Fruit fly (Drosophila melanogaster): ENCODE data around the gene Cdk5alpha.

Cdk5alpha gene

dm6 chr2L:10321036-10321583, 10.4 kb upstream of the Cdk5alpha start:
- no peak for TF ChIP-seq toe (GFP tag; optimal IDR thresholded peaks at IDR 0.05)
- TF ChIP-seq Hr96 (GFP tag; optimal IDR thresholded peaks at IDR 0.05) = no peak
- peak; percentile 6 for TF ChIP-seq CG14711 (tag; optimal IDR thresholded peaks at IDR 0.05)

- no peak for TF ChIP-seq CG5204 (GFP tag; optimal IDR thresholded peaks at IDR 0.05)
- peak; percentile 93 for TF ChIP-seq kay (GFP tag; ENCODE audit: borderline replicate concordance)
- TF ChIP-seq bab1 (GFP tag; optimal IDR thresholded peaks at IDR 0.05) = no peak
- TF ChIP-seq CG11617 (GFP tag; optimal IDR thresholded peaks at IDR 0.05) = no peak
- peak; percentile 64 for TF ChIP-seq cic (GFP tag; optimal IDR thresholded peaks at IDR 0.05)
- TF ChIP-seq pad (GFP tag; optimal IDR thresholded peaks at IDR 0.05) = no peak
- TF ChIP-seq CG7045 (GFP tag; optimal IDR thresholded peaks at IDR 0.05) = no peak
Observed at dm6 chr2L:10320174-10320775, 9.5 kb upstream of the Cdk5alpha start.

- TF ChIP-seq bab1 (GFP tag; optimal IDR thresholded peaks at IDR 0.05) (no peak), CG7045 (GFP tag; optimal IDR thresholded peaks at IDR 0.05) (no peak), kay (GFP tag; ENCODE audit: borderline replicate concordance) (peak; percentile 88)
Observed at dm6 chr2L:10315888-10316287, 5.1 kb upstream of the Cdk5alpha start.

- no peak for TF ChIP-seq Clk (GFP tag; optimal IDR thresholded peaks at IDR 0.05)
- peak; percentile 74 for TF ChIP-seq kay (GFP tag; ENCODE audit: borderline replicate concordance)
- peak; percentile 5 for TF ChIP-seq tj (GFP tag; optimal IDR thresholded peaks at IDR 0.05)
- TF ChIP-seq CG1620 (GFP tag; optimal IDR thresholded peaks at IDR 0.05) = peak; percentile 37
- TF ChIP-seq Hr96 (GFP tag; optimal IDR thresholded peaks at IDR 0.05) = no peak
- no peak for TF ChIP-seq cnc (optimal IDR thresholded peaks at IDR 0.05)
- TF ChIP-seq Mnt (GFP tag; optimal IDR thresholded peaks at IDR 0.05) = no peak
- TF ChIP-seq bab1 (GFP tag; optimal IDR thresholded peaks at IDR 0.05) = no peak
- TF ChIP-seq CG12768 (GFP tag; optimal IDR thresholded peaks at IDR 0.05) = no peak
- peak; percentile 19 for TF ChIP-seq CG11617 (GFP tag; optimal IDR thresholded peaks at IDR 0.05)
- no peak for TF ChIP-seq CG7101 (tag; optimal IDR thresholded peaks at IDR 0.05)
Observed at dm6 chr2L:10314327-10315210, 3.8 kb upstream of the Cdk5alpha start, which contains the start of the genes Usp14 and CG4972. Gene Usp14, minus strand, starts transcription at chr2L:10314396. Gene CG4972, plus strand, starts transcription at chr2L:10314792.

- TF ChIP-seq CG7101 (tag; optimal IDR thresholded peaks at IDR 0.05) = no peak
- peak; percentile 32 for TF ChIP-seq bab1 (GFP tag; optimal IDR thresholded peaks at IDR 0.05)
- peak; percentile 39 for TF ChIP-seq Mnt (GFP tag; optimal IDR thresholded peaks at IDR 0.05)
Observed at dm6 chr2L:10311822-10312221, 1.1 kb upstream of the Cdk5alpha start.

DNA sequence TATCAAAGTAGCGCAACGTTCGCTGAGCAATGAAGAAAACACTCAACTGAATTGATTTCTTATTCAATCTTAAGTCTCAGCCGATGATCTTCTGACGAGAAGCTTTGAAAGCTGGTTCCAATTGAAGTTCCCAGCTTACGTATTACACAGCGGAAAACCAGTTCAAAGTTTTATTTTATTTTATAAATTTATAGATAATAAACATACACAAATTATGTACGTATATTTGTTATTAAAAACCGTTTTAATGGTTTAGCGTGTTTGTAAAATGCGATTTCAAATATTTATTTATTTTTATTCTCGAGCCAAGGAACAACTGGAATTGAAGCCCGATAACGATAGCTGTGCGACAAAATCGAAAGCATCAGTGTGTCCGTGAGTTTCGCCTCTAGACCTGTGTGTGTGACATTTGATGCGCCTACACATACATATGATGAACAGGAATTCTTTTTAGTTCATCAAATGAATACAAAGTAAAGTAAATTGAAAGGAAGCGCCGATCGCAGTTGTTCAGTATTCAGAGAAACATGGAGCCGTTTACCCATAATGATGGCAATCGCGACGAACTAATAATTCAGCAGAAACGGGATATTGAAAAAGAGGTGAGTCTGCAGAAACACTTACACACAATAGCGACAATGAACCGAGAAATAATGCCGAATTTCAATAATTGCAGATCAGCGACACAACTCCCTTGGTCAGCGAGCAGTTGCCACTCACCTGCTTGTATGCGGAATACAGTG, 4.1 kb downstream of the Cdk5alpha start, which contains the start of the genes CG5390 and CG4968:
Gene CG5390, minus strand, starts transcription at position 77 of the 743 bp plus-strand sequence.
Gene CG4968, plus strand, starts transcription at position 405 of the 743 bp plus-strand sequence.
- TF ChIP-seq Hr96 (GFP tag; optimal IDR thresholded peaks at IDR 0.05) (no peak), kay (GFP tag; ENCODE audit: borderline replicate concordance) (peak; percentile 96), CG7101 (tag; optimal IDR thresholded peaks at IDR 0.05) (peak; percentile 81), cic (GFP tag; optimal IDR thresholded peaks at IDR 0.05) (peak; percentile 22), Mnt (GFP tag; optimal IDR thresholded peaks at IDR 0.05) (peak; percentile 58), CG14711 (tag; optimal IDR thresholded peaks at IDR 0.05) (peak; percentile 77), Clk (GFP tag; optimal IDR thresholded peaks at IDR 0.05) (peak; percentile 23), toe (GFP tag; optimal IDR thresholded peaks at IDR 0.05) (no peak), CG11617 (GFP tag; optimal IDR thresholded peaks at IDR 0.05) (peak; percentile 59), pad (GFP tag; optimal IDR thresholded peaks at IDR 0.05) (peak; percentile 58), CG7045 (GFP tag; optimal IDR thresholded peaks at IDR 0.05) (peak; percentile 64), cnc (optimal IDR thresholded peaks at IDR 0.05) (no peak), CG12768 (GFP tag; optimal IDR thresholded peaks at IDR 0.05) (peak; percentile 69), CG1620 (GFP tag; optimal IDR thresholded peaks at IDR 0.05) (peak; percentile 57), bab1 (GFP tag; optimal IDR thresholded peaks at IDR 0.05) (peak; percentile 91), CG33017 (tag; optimal IDR thresholded peaks at IDR 0.05) (peak; percentile 61), CG5204 (GFP tag; optimal IDR thresholded peaks at IDR 0.05) (no peak), ovo (GFP tag; optimal IDR thresholded peaks at IDR 0.05) (peak; percentile 51), Crg-1 (GFP tag; optimal IDR thresholded peaks at IDR 0.05) (peak; percentile 36), tj (GFP tag; optimal IDR thresholded peaks at IDR 0.05) (peak; percentile 72)
